Fruit fly (Drosophila melanogaster) whole organism, embryonic: Measurements from ENCODE around the gene yuri.

Source experiments
- CG11504 ChIP-seq: fragments of 200-800 bp; sonication (Bioruptor generic); optimal IDR thresholded peaks from 3 replicates; lab custom pipeline; 2019; ENCODE audit warnings: missing biosample characterization, mild to moderate bottlenecking, missing genetic modification characterization, moderate library complexity
- CG11695 ChIP-seq: fragments of 200-800 bp; sonication (Bioruptor generic); IDR thresholded peaks from 3 replicates; pipeline ENCODE4 v1.3.6; 2022; ENCODE audit warnings: missing biosample characterization, missing genetic modification characterization
- CG11696 ChIP-seq: fragments of 200-800 bp; sonication (Bioruptor generic); IDR thresholded peaks from 2 replicates; pipeline ENCODE4 v1.3.6; 2022; ENCODE audit warnings: missing biosample characterization, missing genetic modification characterization
- CG12071 ChIP-seq: fragments of 200-800 bp; sonication (Bioruptor generic); optimal IDR thresholded peaks from 3 replicates; lab custom pipeline; 2018; ENCODE audit warnings: missing biosample characterization, mild to moderate bottlenecking, missing genetic modification characterization
- CG12299 ChIP-seq: fragments of 200-800 bp; sonication (Bioruptor generic); optimal IDR thresholded peaks from 2 replicates; lab custom pipeline; 2018; ENCODE audit warnings: missing biosample characterization, mild to moderate bottlenecking, missing genetic modification characterization
- CG13624 ChIP-seq: fragments of 200-800 bp; sonication (Bioruptor generic); optimal IDR thresholded peaks from 2 replicates; lab custom pipeline; 2016; ENCODE audit warnings: missing biosample characterization, missing genetic modification characterization
- CG14441 ChIP-seq: fragments of 200-800 bp; sonication (Bioruptor generic); IDR thresholded peaks from 2 replicates; pipeline ENCODE4 v1.3.6; 2022; ENCODE audit warnings: missing biosample characterization, missing genetic modification characterization
- CG15514 ChIP-seq: fragments of 200-800 bp; sonication (Bioruptor generic); optimal IDR thresholded peaks from 3 replicates; lab custom pipeline; 2017; ENCODE audit warnings: missing biosample characterization, missing genetic modification characterization, mild to moderate bottlenecking, moderate library complexity, missing genetic modification reagents
- CG16813 ChIP-seq: fragments of 200-800 bp; sonication (Bioruptor generic); IDR thresholded peaks from 3 replicates; pipeline ENCODE4 v1.3.6; 2022; ENCODE audit warnings: missing biosample characterization, missing genetic modification characterization; ENCODE audit not compliant: partially characterized antibody
- CG17568 ChIP-seq: fragments of 200-800 bp; sonication (Bioruptor generic); optimal IDR thresholded peaks from 2 replicates; lab custom pipeline; 2018; ENCODE audit warnings: missing biosample characterization, mild to moderate bottlenecking, missing genetic modification characterization, moderate library complexity
- CG17829 ChIP-seq: fragments of 200-800 bp; optimal IDR thresholded peaks from 2 replicates; lab custom pipeline; 2019; ENCODE audit warnings: missing biosample characterization, mild to moderate bottlenecking, missing genetic modification characterization, moderate library complexity
- CG1792 ChIP-seq: fragments of 200-800 bp; sonication (Bioruptor generic); optimal IDR thresholded peaks from 2 replicates; lab custom pipeline; 2016; ENCODE audit warnings: missing biosample characterization, missing genetic modification characterization
- CG34376 ChIP-seq: fragments of 200-800 bp; sonication (Bioruptor generic); optimal IDR thresholded peaks from 2 replicates; lab custom pipeline; 2018; ENCODE audit warnings: missing biosample characterization, mild to moderate bottlenecking, missing genetic modification characterization
- CG3995 ChIP-seq: fragments of 200-800 bp; sonication (Bioruptor generic); optimal IDR thresholded peaks from 3 replicates; lab custom pipeline; 2016; ENCODE audit warnings: missing biosample characterization, missing genetic modification characterization
- CG4282 ChIP-seq: fragments of 200-800 bp; sonication (Bioruptor generic); optimal IDR thresholded peaks from 2 replicates; lab custom pipeline; 2016; ENCODE audit warnings: missing biosample characterization, missing genetic modification characterization
- CG7372 ChIP-seq: fragments of 200-800 bp; sonication (Bioruptor generic); IDR thresholded peaks from 2 replicates; pipeline ENCODE4 v1.3.6; 2022; ENCODE audit warnings: missing biosample characterization, missing genetic modification characterization
- CG7839 ChIP-seq: fragments of 200-800 bp; sonication (Bioruptor generic); optimal IDR thresholded peaks from 3 replicates; lab custom pipeline; 2018; ENCODE audit warnings: missing biosample characterization, mild to moderate bottlenecking, missing genetic modification characterization, moderate library complexity
- CG9727 ChIP-seq: fragments of 200-800 bp; sonication (Bioruptor generic); optimal IDR thresholded peaks from 3 replicates; lab custom pipeline; 2017; ENCODE audit warnings: missing biosample characterization, mild to moderate bottlenecking, missing genetic modification characterization
- Dp ChIP-seq: fragments of 200-800 bp; sonication (Bioruptor generic); optimal IDR thresholded peaks from 2 replicates; lab custom pipeline; 2018; ENCODE audit warnings: missing biosample characterization, mild to moderate bottlenecking, missing genetic modification characterization, moderate library complexity
- E2f2 ChIP-seq: fragments of 200-800 bp; sonication (Bioruptor generic); IDR thresholded peaks from 2 replicates; pipeline ENCODE4 v1.3.6; 2022; ENCODE audit warnings: missing biosample characterization, missing genetic modification characterization
- Elba2 ChIP-seq: fragments of 200-800 bp; sonication (Bioruptor generic); optimal IDR thresholded peaks from 3 replicates; lab custom pipeline; 2016; ENCODE audit warnings: missing biosample characterization, missing genetic modification characterization
- GATAe ChIP-seq: fragments of 200-800 bp; sonication (Bioruptor generic); conservative IDR thresholded peaks from 2 replicates; pipeline ENCODE4 v1.3.6; 2022; ENCODE audit warnings: missing biosample characterization, missing genetic modification characterization
- HmgZ ChIP-seq: fragments of 200-800 bp; sonication (Bioruptor generic); optimal IDR thresholded peaks from 2 replicates; lab custom pipeline; 2018; ENCODE audit warnings: missing biosample characterization, mild to moderate bottlenecking, missing genetic modification characterization
- Hmr ChIP-seq: fragments of 200-800 bp; sonication (Bioruptor generic); optimal IDR thresholded peaks from 3 replicates; lab custom pipeline; 2017; ENCODE audit warnings: mild to moderate bottlenecking, missing biosample characterization, missing genetic modification reagents, missing genetic modification characterization
- Hr51 ChIP-seq, 2 experiments: fragments of 200-800 bp; sonication (Bioruptor generic); optimal IDR thresholded peaks; 2 replicates in 1 of 2; 3 replicates in 1 of 2; lab custom pipeline; 2016 to 2018; ENCODE audit warnings: missing biosample characterization in 2 of 2, missing genetic modification characterization in 2 of 2, mild to moderate bottlenecking in 1 of 2, moderate library complexity in 1 of 2
- MESR4 ChIP-seq: fragments of 200-800 bp; sonication (Bioruptor generic); optimal IDR thresholded peaks from 2 replicates; lab custom pipeline; 2018; ENCODE audit warnings: missing biosample characterization, mild to moderate bottlenecking, missing genetic modification characterization, moderate library complexity
- NFAT ChIP-seq: fragments of 200-800 bp; sonication (Bioruptor generic); IDR thresholded peaks from 2 replicates; pipeline ENCODE4 v1.3.6; 2022; ENCODE audit warnings: missing biosample characterization, missing genetic modification characterization
- PHDP ChIP-seq: fragments of 200-800 bp; sonication (Bioruptor generic); optimal IDR thresholded peaks from 3 replicates; lab custom pipeline; 2018; ENCODE audit warnings: missing biosample characterization, mild to moderate bottlenecking, missing genetic modification characterization, moderate library complexity
- Xrp1 ChIP-seq: fragments of 200-800 bp; sonication (Bioruptor generic); IDR thresholded peaks from 2 replicates; pipeline ENCODE4 v1.3.6; 2022; ENCODE audit warnings: missing biosample characterization, missing genetic modification characterization
- az2 ChIP-seq: fragments of 200-800 bp; sonication (Bioruptor generic); optimal IDR thresholded peaks from 3 replicates; lab custom pipeline; 2016; ENCODE audit warnings: missing biosample characterization, missing genetic modification characterization
- bsh ChIP-seq, 2 experiments: fragments of 200-800 bp; sonication (Bioruptor generic); optimal IDR thresholded peaks; 2 replicates each; lab custom pipeline; 2017 to 2018; ENCODE audit warnings: mild to moderate bottlenecking in 2 of 2, missing biosample characterization in 2 of 2, missing genetic modification characterization in 2 of 2, moderate library complexity in 1 of 2
- cad ChIP-seq: fragments of >200 bp; optimal IDR thresholded peaks from 2 replicates; lab custom pipeline; 2017; ENCODE audit warnings: missing biosample characterization, missing genetic modification characterization
- corto ChIP-seq: fragments of 200-800 bp; sonication (Bioruptor generic); optimal IDR thresholded peaks from 2 replicates; lab custom pipeline; 2016; ENCODE audit warnings: missing biosample characterization, mild to moderate bottlenecking, missing genetic modification characterization, moderate library complexity
- crol ChIP-seq: fragments of 200-800 bp; sonication (Bioruptor generic); IDR thresholded peaks from 2 replicates; pipeline ENCODE4 v1.3.6; 2022; ENCODE audit warnings: missing biosample characterization, missing genetic modification characterization
- crp ChIP-seq, 2 experiments: fragments of 200-800 bp; sonication (Bioruptor generic); optimal IDR thresholded peaks; 2 replicates in 1 of 2; 3 replicates in 1 of 2; lab custom pipeline; 2017; ENCODE audit warnings: missing biosample characterization in 2 of 2, missing genetic modification characterization in 2 of 2, mild to moderate bottlenecking in 1 of 2, moderate library complexity in 1 of 2
- cwo ChIP-seq: fragments of 200-800 bp; sonication (Bioruptor generic); optimal IDR thresholded peaks from 3 replicates; lab custom pipeline; 2017; ENCODE audit warnings: missing biosample characterization, missing genetic modification characterization, mild to moderate bottlenecking, moderate library complexity, missing genetic modification reagents
- exex ChIP-seq: fragments of 200-800 bp; sonication (Bioruptor generic); optimal IDR thresholded peaks from 4 replicates; lab custom pipeline; 2018; ENCODE audit warnings: missing biosample characterization, mild to moderate bottlenecking, missing genetic modification characterization, moderate library complexity
- gem ChIP-seq: fragments of 200-800 bp; sonication (Bioruptor generic); optimal IDR thresholded peaks from 2 replicates; lab custom pipeline; 2019; ENCODE audit warnings: missing biosample characterization, mild to moderate bottlenecking, missing genetic modification characterization, moderate library complexity
- grau ChIP-seq: fragments of 200-800 bp; optimal IDR thresholded peaks from 3 replicates; lab custom pipeline; 2019; ENCODE audit warnings: missing biosample characterization, mild to moderate bottlenecking, missing genetic modification characterization, moderate library complexity
- grn ChIP-seq: fragments of 200-800 bp; sonication (Bioruptor generic); optimal IDR thresholded peaks from 3 replicates; lab custom pipeline; 2017; ENCODE audit warnings: missing biosample characterization, missing genetic modification characterization
- jigr1 ChIP-seq: fragments of 200-800 bp; sonication (Bioruptor generic); IDR thresholded peaks from 3 replicates; pipeline ENCODE4 v1.3.6; 2022; ENCODE audit warnings: missing biosample characterization, missing genetic modification characterization
- jumu ChIP-seq: fragments of 200-800 bp; sonication (Bioruptor generic); optimal IDR thresholded peaks from 3 replicates; lab custom pipeline; 2016; ENCODE audit warnings: missing biosample characterization, missing genetic modification characterization
- lbe ChIP-seq: fragments of 200-800 bp; sonication (Bioruptor generic); optimal IDR thresholded peaks from 2 replicates; lab custom pipeline; 2016; ENCODE audit warnings: missing biosample characterization, mild to moderate bottlenecking, missing genetic modification characterization
- lov ChIP-seq, 2 experiments: fragments of 200-800 bp in 1 of 2; fragments of >200 bp in 1 of 2; sonication (Bioruptor generic) in 1 of 2; IDR thresholded peaks in 1 of 2; optimal IDR thresholded peaks in 1 of 2; 2 replicates in 1 of 2; 3 replicates in 1 of 2; pipeline versions ENCODE4 v1.3.6 to Lab custom; 2017 to 2022; ENCODE audit warnings: missing biosample characterization in 1 of 2, missing genetic modification characterization in 1 of 2
- stwl ChIP-seq: fragments of 200-800 bp; sonication (Bioruptor generic); optimal IDR thresholded peaks from 3 replicates; lab custom pipeline; 2018; ENCODE audit warnings: missing biosample characterization, mild to moderate bottlenecking, missing genetic modification characterization, moderate library complexity
- wdn ChIP-seq: fragments of 200-800 bp; sonication (Bioruptor generic); IDR thresholded peaks from 2 replicates; pipeline ENCODE4 v1.3.6; 2022; ENCODE audit warnings: missing biosample characterization, missing genetic modification characterization

yuri gene

dm6 chr2L:15275794-15276193, 11.3 kb upstream of the yuri start (continued):
- peak; percentile 26 for TF ChIP-seq gem (tag; lab: Kevin White, UChicago)
- no peak for TF ChIP-seq CG16813 (GFP tag; lab: Robert Waterston, UW)

dm6 chr2L:15274783-15275316, 10.4 kb upstream of the yuri start, which contains the start of gene UK114:
Gene UK114, minus strand, starts transcription at chr2L:15275091.
- TF ChIP-seq CG3995 (GFP tag; lab: Kevin White, UChicago) (peak; percentile 85), bsh (GFP tag; optimal IDR thresholded peaks at IDR 0.05; lab: Kevin White, UChicago) (no peak), crol (GFP tag; lab: Robert Waterston, UW) (no peak), E2f2 (GFP tag; lab: Robert Waterston, UW) (peak; percentile 44), crp (GFP tag; optimal IDR thresholded peaks at IDR 0.05; lab: Kevin White, UChicago) (peak in 1 of 2 experiments; percentile 81), Dp (GFP tag; lab: Kevin White, UChicago) (peak; percentile 46), lbe (GFP tag; lab: Kevin White, UChicago) (peak; percentile 20), CG11504 (tag; lab: Kevin White, UChicago) (peak; percentile 45), cwo (GFP tag; lab: Kevin White, UChicago) (no peak)

- TF ChIP-seq CG11695 (GFP tag; lab: Robert Waterston, UW) (no peak), CG12299 (no peak), Elba2 (GFP tag; lab: Kevin White, UChicago) (peak; percentile 2), wdn (GFP tag; lab: Robert Waterston, UW) (no peak), GATAe (GFP tag; lab: Robert Waterston, UW) (peak; percentile 44; the same call in 1 of the 2 replicates), jigr1 (GFP tag; lab: Robert Waterston, UW) (no peak), CG14441 (GFP tag; lab: Robert Waterston, UW) (0 out of 2 replicates have a peak, but pooled peaks have one; percentile 8), Xrp1 (no peak), CG7372 (GFP tag; lab: Robert Waterston, UW) (no peak), CG17568 (GFP tag; lab: Kevin White, UChicago) (no peak), cad (GFP tag; lab: Kevin White, UChicago) (peak; percentile 20), CG1792 (GFP tag; lab: Kevin White, UChicago) (no peak), HmgZ (tag; lab: Kevin White, UChicago) (peak; percentile 13), exex (peak; percentile 90), PHDP (tag; lab: Kevin White, UChicago) (peak; percentile 11), Hr51 (GFP tag; optimal IDR thresholded peaks at IDR 0.05; lab: Kevin White, UChicago) (no peak), CG9727 (no peak), CG34376 (GFP tag; lab: Kevin White, UChicago) (peak; percentile 46), lov (optimal IDR thresholded peaks at IDR 0.05; lab: Kevin White, UChicago) (no peak), lov (GFP tag; IDR thresholded peaks at IDR 0.05; lab: Robert Waterston, UW) (no peak), grn (GFP tag; lab: Kevin White, UChicago) (peak; percentile 70), CG15514 (peak; percentile 24), az2 (GFP tag; lab: Kevin White, UChicago) (no peak), CG13624 (no peak), CG7839 (tag; lab: Kevin White, UChicago) (no peak), CG11696 (GFP tag; lab: Robert Waterston, UW) (no peak), grau (tag; lab: Kevin White, UChicago) (peak; percentile 75), MESR4 (GFP tag; lab: Kevin White, UChicago) (no peak), NFAT (GFP tag; lab: Robert Waterston, UW) (no peak), jumu (GFP tag; lab: Kevin White, UChicago) (no peak), CG12071 (GFP tag; lab: Kevin White, UChicago) (peak; percentile 26), stwl (tag; lab: Kevin White, UChicago) (no peak), CG4282 (GFP tag; lab: Kevin White, UChicago) (no peak), corto (no peak), Hmr (GFP tag; lab: Kevin White, UChicago) (peak; percentile 17), CG17829 (tag; lab: Kevin White, UChicago) (no peak)
These were observed 9.8 kb upstream of the yuri start for dm6 chr2L:15274292-15274691.
